Worm (Caenorhabditis elegans): ENCODE data around the gene nrx-1.

ce11 chrV:10856901-10857637, 32.3 kb downstream of the nrx-1 start:
- TF ChIP-seq dao-5 (tag; optimal IDR thresholded peaks at IDR 0.05) (no peak), W03F9.2 (tag; optimal IDR thresholded peaks at IDR 0.05) (no peak)

Data from whole organism, L4/young adult.